Worm (Caenorhabditis elegans) whole organism, late embryonic: Measurements from ENCODE around the gene F40F8.12.
"Not testable (repeated sequence)": the region's sequence is repeated elsewhere in the genome, so short reads cannot be mapped to it uniquely, and the experiment has no call there.

Source experiments
- C08G9.2 ChIP-seq: sonication (generic microtip); optimal IDR thresholded peaks from 2 replicates; lab custom pipeline; 2016; ENCODE audit warnings: mild to moderate bottlenecking, missing genetic modification characterization, moderate library complexity, missing compliant biosample characterization
- C38D4.7 ChIP-seq: fragments of 200-800 bp; sonication (Bioruptor generic); optimal IDR thresholded peaks from 2 replicates; lab custom pipeline; 2018; ENCODE audit warnings: mild to moderate bottlenecking, missing genetic modification characterization, moderate library complexity, missing compliant biosample characterization
- K09A11.1 ChIP-seq: sonication (generic microtip); optimal IDR thresholded peaks from 2 replicates; lab custom pipeline; 2017; ENCODE audit warnings: antibody characterized with exemption, mild to moderate bottlenecking, missing genetic modification characterization, missing compliant biosample characterization; ENCODE audit not compliant: insufficient read depth
- T23F11.4 ChIP-seq: fragments of 200-800 bp; sonication (Bioruptor generic); optimal IDR thresholded peaks from 2 replicates; lab custom pipeline; 2018; ENCODE audit warnings: mild to moderate bottlenecking, missing genetic modification characterization, missing compliant biosample characterization
- ama-1 ChIP-seq: fragments of 150-350 bp; optimal IDR thresholded peaks from 2 replicates; lab custom pipeline; 2014
- ceh-14 ChIP-seq: sonication (generic microtip); optimal IDR thresholded peaks from 2 replicates; lab custom pipeline; 2016; ENCODE audit warnings: missing genotype, missing genetic modification characterization, missing compliant biosample characterization
- ceh-18 ChIP-seq: sonication (generic microtip); optimal IDR thresholded peaks from 2 replicates; lab custom pipeline; 2016; ENCODE audit warnings: missing genetic modification characterization, missing compliant biosample characterization
- ceh-22 ChIP-seq: sonication (generic microtip); optimal IDR thresholded peaks from 2 replicates; lab custom pipeline; 2017; ENCODE audit warnings: missing biosample characterization, missing genetic modification characterization
- ceh-45 ChIP-seq: fragments of 200-800 bp; sonication (Bioruptor generic); IDR thresholded peaks from 2 replicates; pipeline ENCODE4 v1.3.6; 2022; ENCODE audit warnings: missing genetic modification reagents, missing genetic modification characterization, missing compliant biosample characterization
- ceh-6 ChIP-seq: fragments of 200-800 bp; sonication (Bioruptor generic); optimal IDR thresholded peaks from 2 replicates; lab custom pipeline; 2018; ENCODE audit warnings: mild to moderate bottlenecking, missing genetic modification characterization, missing compliant biosample characterization
- che-1 ChIP-seq: sonication (generic microtip); optimal IDR thresholded peaks from 2 replicates; lab custom pipeline; 2016; ENCODE audit warnings: mild to moderate bottlenecking, missing genetic modification characterization, missing compliant biosample characterization
- elt-2 ChIP-seq: sonication (generic microtip); optimal IDR thresholded peaks from 2 replicates; lab custom pipeline; 2016; ENCODE audit warnings: missing genetic modification reagents, missing genetic modification characterization, missing compliant biosample characterization
- elt-4 ChIP-seq: sonication (generic microtip); optimal IDR thresholded peaks from 2 replicates; lab custom pipeline; 2016; ENCODE audit warnings: missing genetic modification characterization, missing compliant biosample characterization
- eyg-1 ChIP-seq: sonication (generic microtip); optimal IDR thresholded peaks from 2 replicates; lab custom pipeline; 2016; ENCODE audit warnings: missing genotype, missing genetic modification characterization, missing compliant biosample characterization
- fkh-6 ChIP-seq: sonication (generic microtip); optimal IDR thresholded peaks from 2 replicates; lab custom pipeline; 2016; ENCODE audit warnings: missing genetic modification characterization, missing compliant biosample characterization
- gmeb-2 ChIP-seq: sonication (generic microtip); optimal IDR thresholded peaks from 2 replicates; lab custom pipeline; 2016; ENCODE audit warnings: missing genetic modification characterization, inconsistent platforms, missing compliant biosample characterization
- hlh-6 ChIP-seq: sonication (generic microtip); optimal IDR thresholded peaks from 2 replicates; lab custom pipeline; 2016; ENCODE audit warnings: missing genotype, missing genetic modification characterization, missing compliant biosample characterization
- lim-6 ChIP-seq: sonication (generic microtip); optimal IDR thresholded peaks from 2 replicates; lab custom pipeline; 2016; ENCODE audit warnings: missing genetic modification characterization, missing compliant biosample characterization
- mec-3 ChIP-seq: sonication (generic microtip); optimal IDR thresholded peaks from 2 replicates; lab custom pipeline; 2016; ENCODE audit warnings: borderline replicate concordance, missing genetic modification characterization, missing compliant biosample characterization
- nhr-11 ChIP-seq: fragments of 150-350 bp; optimal IDR thresholded peaks from 2 replicates; lab custom pipeline; 2014; ENCODE audit warnings: missing biosample characterization, missing genetic modification characterization
- pag-3 ChIP-seq: sonication (generic microtip); optimal IDR thresholded peaks from 2 replicates; lab custom pipeline; 2016; ENCODE audit warnings: missing compliant biosample characterization, missing genetic modification characterization, borderline replicate concordance
- pha-2 ChIP-seq: sonication (generic microtip); optimal IDR thresholded peaks from 2 replicates; lab custom pipeline; 2017; ENCODE audit warnings: mild to moderate bottlenecking, missing genetic modification characterization, missing compliant biosample characterization
- pha-4 ChIP-seq: fragments of 150-350 bp; optimal IDR thresholded peaks from 2 replicates; lab custom pipeline; 2018; ENCODE audit warnings: missing biosample characterization, missing genetic modification reagents, missing genetic modification characterization
- pqm-1 ChIP-seq: sonication (generic microtip); optimal IDR thresholded peaks from 2 replicates; lab custom pipeline; 2016; ENCODE audit warnings: missing genetic modification characterization, missing compliant biosample characterization
- pros-1 ChIP-seq: fragments of 150-350 bp; optimal IDR thresholded peaks from 2 replicates; lab custom pipeline; 2014; ENCODE audit warnings: missing biosample characterization, missing genetic modification reagents, missing genetic modification characterization
- rnt-1 ChIP-seq: sonication (generic microtip); optimal IDR thresholded peaks from 2 replicates; lab custom pipeline; 2016; ENCODE audit warnings: missing genetic modification characterization, missing compliant biosample characterization
- sox-2 ChIP-seq: fragments of 200-800 bp; sonication (Bioruptor generic); IDR thresholded peaks from 2 replicates; pipeline ENCODE4 v1.3.6; 2022; ENCODE audit warnings: missing genetic modification reagents, missing genetic modification characterization, missing compliant biosample characterization
- syd-9 ChIP-seq: sonication (generic microtip); optimal IDR thresholded peaks from 2 replicates; lab custom pipeline; 2016; ENCODE audit warnings: mild to moderate bottlenecking, missing genetic modification characterization, moderate library complexity, missing compliant biosample characterization
- ttx-3 ChIP-seq: sonication (generic microtip); optimal IDR thresholded peaks from 2 replicates; lab custom pipeline; 2016; ENCODE audit warnings: missing genetic modification reagents, missing genetic modification characterization, missing compliant biosample characterization
- unc-42 ChIP-seq: sonication (generic microtip); optimal IDR thresholded peaks from 2 replicates; lab custom pipeline; 2016; ENCODE audit warnings: missing genotype, missing genetic modification characterization, missing compliant biosample characterization
- ztf-16 ChIP-seq: sonication (generic microtip); optimal IDR thresholded peaks from 2 replicates; lab custom pipeline; 2017; ENCODE audit warnings: missing genetic modification characterization, missing compliant biosample characterization

F40F8.12 gene

DNA sequence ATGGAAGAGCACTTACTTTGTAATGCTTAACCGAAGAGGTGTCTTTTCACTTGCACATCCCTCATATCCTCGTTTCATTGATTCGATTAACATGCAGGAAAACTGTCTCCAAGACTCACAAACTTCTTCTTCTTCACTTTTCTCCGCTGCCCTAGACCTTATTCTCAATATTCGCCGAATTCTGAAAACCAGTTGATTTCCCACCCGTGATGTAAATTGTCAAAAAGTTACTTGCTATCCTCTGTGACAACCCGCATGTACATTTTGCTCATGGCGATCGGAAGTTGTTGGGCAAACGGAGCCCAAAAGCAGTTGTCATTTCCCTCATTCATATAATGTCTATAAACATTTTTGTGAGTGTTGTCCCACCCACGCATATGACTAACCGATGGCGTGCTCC lies 19.2 kb upstream of the F40F8.12 start:
- TF ChIP-seq sox-2 (GFP tag; lab: Robert Waterston, UW) (no peak), unc-42 (tag; lab: Kevin White, UChicago) (no peak), ceh-18 (tag; lab: Kevin White, UChicago) (no peak), ceh-22 (tag; lab: Kevin White, UChicago) (no peak), ztf-16 (no peak), ama-1 (lab: Kevin White, UChicago) (no peak), elt-4 (tag; lab: Kevin White, UChicago) (no peak)

- no peak for TF ChIP-seq C38D4.7 (GFP tag; lab: Kevin White, UChicago)
- TF ChIP-seq pros-1: no peak
- TF ChIP-seq K09A11.1 (tag; lab: Kevin White, UChicago): no peak
- no peak for TF ChIP-seq elt-2
- TF ChIP-seq lim-6 (tag; lab: Kevin White, UChicago): no peak
- no peak for TF ChIP-seq pqm-1 (tag; lab: Kevin White, UChicago)
- no peak for TF ChIP-seq pha-2
- no peak for TF ChIP-seq nhr-11 (tag; lab: Kevin White, UChicago)
- TF ChIP-seq ceh-14 (tag; lab: Kevin White, UChicago): no peak
- no peak for TF ChIP-seq unc-42 (tag; lab: Kevin White, UChicago)
- no peak for TF ChIP-seq pag-3
- no peak for TF ChIP-seq pha-4 (tag; lab: Kevin White, UChicago)
- no peak for TF ChIP-seq C08G9.2 (tag; lab: Kevin White, UChicago)
- no peak for TF ChIP-seq rnt-1 (tag; lab: Kevin White, UChicago)
These were observed 18.5 kb upstream of the F40F8.12 start, which contains the start of gene glb-4 for ce11 chrII:11111107-11111506. TSS of gene glb-4 (minus strand) at chrII:11111207.

DNA sequence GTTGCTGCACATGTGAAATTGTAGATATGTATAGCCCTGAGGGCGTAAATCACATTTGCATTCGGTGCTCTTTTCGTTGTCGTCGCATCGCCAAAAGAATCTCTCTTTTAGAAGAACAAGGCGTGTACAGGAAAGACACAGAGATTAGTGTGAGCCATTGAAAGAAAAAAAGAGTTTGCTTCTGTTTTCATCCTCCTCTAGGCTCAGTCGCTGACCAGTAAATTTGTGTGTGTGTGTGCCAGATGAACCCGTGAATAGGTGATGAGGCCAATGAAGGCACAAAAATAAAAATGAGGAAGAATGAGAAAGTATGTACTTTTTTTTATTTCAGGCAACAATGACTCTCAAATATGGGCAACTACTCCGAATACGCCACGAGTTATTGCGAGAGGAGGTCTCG lies 17.2 kb upstream of the F40F8.12 start, which contains the start of gene mat-2:
Gene mat-2, plus strand, starts transcription at position 301 of the 400 bp plus-strand sequence.
- no peak for TF ChIP-seq hlh-6 (tag; lab: Kevin White, UChicago)

DNA sequence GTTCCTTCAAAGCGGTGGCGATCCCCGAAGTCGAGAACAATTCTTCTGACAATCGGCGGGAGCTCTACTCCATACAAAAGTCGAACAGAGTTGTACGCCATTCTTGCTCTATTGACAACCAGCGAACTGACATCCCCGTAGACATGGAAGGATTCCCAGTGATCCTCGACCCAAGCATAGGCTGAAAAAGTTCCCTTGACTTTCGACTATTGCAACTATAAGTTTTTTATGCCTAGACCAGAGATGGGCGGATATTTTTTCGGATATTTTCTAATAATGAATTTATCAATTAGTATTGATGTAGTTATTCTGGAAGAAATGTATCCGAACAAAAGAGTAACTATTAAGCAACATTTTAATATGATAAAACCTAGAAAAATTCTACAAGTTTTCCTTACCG lies 7.8 kb upstream of the F40F8.12 start, which contains the start of gene W10C6.2:
Gene W10C6.2, minus strand, starts transcription at position 101 of the 400 bp plus-strand sequence.
- TF ChIP-seq rnt-1 (tag; lab: Kevin White, UChicago); ceh-45 (GFP tag; lab: Robert Waterston, UW); lim-6 (tag; lab: Kevin White, UChicago): not testable (repeated sequence)

DNA sequence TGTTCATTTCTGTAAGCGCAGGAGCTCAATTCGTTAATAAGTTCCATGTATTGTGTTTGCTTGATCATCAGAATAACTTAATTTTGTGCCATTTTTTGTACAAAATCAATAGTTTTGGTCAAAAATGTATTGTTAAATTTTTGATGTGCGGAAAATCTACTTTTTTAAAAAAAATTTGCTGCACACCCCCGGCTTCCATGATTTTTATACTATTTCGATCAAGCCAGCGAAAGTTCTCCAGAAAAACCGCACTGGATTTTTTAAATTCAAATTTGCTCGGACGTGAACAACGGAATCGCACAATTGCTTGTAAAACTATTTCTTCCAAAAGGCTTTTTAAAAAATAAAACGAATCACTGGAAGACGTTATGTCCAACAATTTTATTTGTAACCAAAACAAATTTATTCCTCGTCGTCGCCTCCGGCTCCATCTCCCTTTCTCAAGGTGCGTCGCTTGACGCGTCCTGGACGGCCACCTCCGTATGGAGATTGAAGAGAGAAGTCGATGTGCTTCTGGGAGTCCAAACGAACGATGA lies 4.5 kb upstream of the F40F8.12 start:
- no peak for TF ChIP-seq ceh-6 (GFP tag; lab: Kevin White, UChicago)
- TF ChIP-seq pqm-1 (tag; lab: Kevin White, UChicago): no peak
- TF ChIP-seq hlh-6 (tag; lab: Kevin White, UChicago): no peak
- no peak for TF ChIP-seq sox-2 (GFP tag; lab: Robert Waterston, UW)
- TF ChIP-seq lim-6 (tag; lab: Kevin White, UChicago): no peak
- no peak for TF ChIP-seq pros-1
- no peak for TF ChIP-seq mec-3 (tag; lab: Kevin White, UChicago)
- TF ChIP-seq fkh-6: no peak
- no peak for TF ChIP-seq che-1 (tag; lab: Kevin White, UChicago)
- no peak for TF ChIP-seq eyg-1 (tag; lab: Kevin White, UChicago)
- no peak for TF ChIP-seq ttx-3
- TF ChIP-seq gmeb-2 (tag; lab: Kevin White, UChicago): no peak
- TF ChIP-seq K09A11.1 (tag; lab: Kevin White, UChicago): no peak
- TF ChIP-seq syd-9 (tag; lab: Kevin White, UChicago): no peak
- no peak for TF ChIP-seq C38D4.7 (GFP tag; lab: Kevin White, UChicago)
- TF ChIP-seq T23F11.4 (GFP tag; lab: Kevin White, UChicago): no peak
- TF ChIP-seq, all 69 proteins: peak for 0
